Fruit fly (Drosophila melanogaster): Measurements from ENCODE around the gene CG9953.
A peak's percentile ranks its signal among the peaks of the same experiment; 100 is the strongest.

CG9953 gene

dm6 chr3L:6980553-6980952 is 11.1 kb downstream of the CG9953 start:
- no peak for TF ChIP-seq Ets98B (GFP tag; IDR thresholded peaks at IDR 0.05)
- TF ChIP-seq CG13204 (GFP tag; optimal IDR thresholded peaks at IDR 0.05) = no peak
- TF ChIP-seq CG10348 (GFP tag; IDR thresholded peaks at IDR 0.05) = no peak
- no peak for TF ChIP-seq fd96Ca (GFP tag; IDR thresholded peaks at IDR 0.05)
- no peak for TF ChIP-seq CG15710 (tag; optimal IDR thresholded peaks at IDR 0.05)
- TF ChIP-seq EcR (GFP tag; optimal IDR thresholded peaks at IDR 0.05) = no peak
- no peak for TF ChIP-seq CG32121 (GFP tag; IDR thresholded peaks at IDR 0.05)

- TF ChIP-seq CG13204 (GFP tag; optimal IDR thresholded peaks at IDR 0.05) (peak; percentile 21), Ets98B (GFP tag; IDR thresholded peaks at IDR 0.05) (no peak)
Measured at dm6 chr3L:6981109-6981741, 11.8 kb downstream of the CG9953 start.

- TF ChIP-seq CG9948 (tag; optimal IDR thresholded peaks at IDR 0.05) = no peak
- peak; percentile 14 for TF ChIP-seq CG14655 (GFP tag; optimal IDR thresholded peaks at IDR 0.05)
Measured at dm6 chr3L:6981823-6982222, 12.4 kb downstream of the CG9953 start.

- TF ChIP-seq CG9948 (tag; optimal IDR thresholded peaks at IDR 0.05) (no peak), Pif1A (GFP tag; optimal IDR thresholded peaks at IDR 0.05) (no peak), Ets98B (GFP tag; IDR thresholded peaks at IDR 0.05) (no peak), CG8301 (tag; optimal IDR thresholded peaks at IDR 0.05) (no peak), Pif1B (GFP tag; optimal IDR thresholded peaks at IDR 0.05) (no peak), CG15710 (tag; optimal IDR thresholded peaks at IDR 0.05) (no peak), EcR (GFP tag; optimal IDR thresholded peaks at IDR 0.05) (no peak), CG17806 (tag; optimal IDR thresholded peaks at IDR 0.05) (no peak), fd96Ca (GFP tag; IDR thresholded peaks at IDR 0.05) (no peak), CG8159 (tag; optimal IDR thresholded peaks at IDR 0.05) (no peak), CG14655 (GFP tag; optimal IDR thresholded peaks at IDR 0.05) (no peak), CG12605 (GFP tag; IDR thresholded peaks at IDR 0.05) (no peak), D1 (tag; optimal IDR thresholded peaks at IDR 0.05) (no peak), CG13204 (GFP tag; optimal IDR thresholded peaks at IDR 0.05) (no peak), rn (GFP tag; IDR thresholded peaks at IDR 0.05) (no peak), gl (tag; optimal IDR thresholded peaks at IDR 0.05) (no peak), Snoo (tag; optimal IDR thresholded peaks at IDR 0.05) (no peak)
Measured at dm6 chr3L:6984486-6984885, 15.0 kb downstream of the CG9953 start, which contains the start of the genes CG32388 and CG43439. TSS of gene CG32388 (minus strand) at chr3L:6984586. TSS of gene CG43439 (minus strand) at chr3L:6984586.

DNA sequence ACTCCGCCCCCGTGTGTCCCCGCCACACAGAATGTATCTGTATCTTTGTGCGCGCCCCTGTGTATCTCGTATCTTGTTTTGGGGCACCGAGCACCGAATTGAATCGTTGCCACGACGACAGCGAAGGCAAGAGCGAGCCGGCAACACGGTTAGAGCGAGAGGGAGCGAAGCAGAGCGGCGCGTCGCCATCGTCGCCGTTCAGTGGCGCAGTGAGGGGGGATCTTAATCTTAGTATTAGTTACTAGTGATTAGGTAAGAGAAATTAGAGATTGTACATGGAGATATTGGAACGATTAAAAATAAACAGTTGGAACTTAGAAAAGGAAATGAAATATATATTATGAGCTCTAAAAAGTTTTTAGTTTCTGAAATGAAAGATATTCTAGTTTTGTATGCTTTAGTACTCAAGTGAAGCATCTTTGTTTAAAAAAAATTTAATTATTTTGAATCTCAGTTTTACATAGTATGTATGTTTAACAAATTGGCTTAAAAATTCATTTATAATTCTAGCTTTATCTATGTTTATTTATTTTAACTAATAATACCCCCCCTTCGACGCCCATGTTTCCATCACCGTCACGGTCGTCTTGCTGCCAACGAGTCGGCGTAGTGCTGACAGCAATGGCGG is 19.6 kb downstream of the CG9953 start:
- TF ChIP-seq CG15710 (tag; optimal IDR thresholded peaks at IDR 0.05) (peak; percentile 76), CG14655 (GFP tag; optimal IDR thresholded peaks at IDR 0.05) (peak; percentile 92), CG12605 (GFP tag; IDR thresholded peaks at IDR 0.05) (no peak), Snoo (tag; optimal IDR thresholded peaks at IDR 0.05) (peak; percentile 76), fd96Ca (GFP tag; IDR thresholded peaks at IDR 0.05) (peak; percentile 63; the same call in 1 of the 3 replicates), CG9948 (tag; optimal IDR thresholded peaks at IDR 0.05) (peak; percentile 76), CG4496 (GFP tag; IDR thresholded peaks at IDR 0.05) (0 out of 3 replicates have a peak, but pooled peaks have one; percentile 28), CG8301 (tag; optimal IDR thresholded peaks at IDR 0.05) (peak; percentile 81), CG32121 (GFP tag; IDR thresholded peaks at IDR 0.05) (peak; percentile 78), Pif1B (GFP tag; optimal IDR thresholded peaks at IDR 0.05) (peak; percentile 51), CG10348 (GFP tag; IDR thresholded peaks at IDR 0.05) (0 out of 2 replicates have a peak, but pooled peaks have one; percentile 6), gl (tag; optimal IDR thresholded peaks at IDR 0.05) (peak; percentile 13), CG34367 (tag; optimal IDR thresholded peaks at IDR 0.05) (peak; percentile 30), CG17806 (tag; optimal IDR thresholded peaks at IDR 0.05) (peak; percentile 67), D1 (tag; optimal IDR thresholded peaks at IDR 0.05) (peak; percentile 53), Ets98B (GFP tag; IDR thresholded peaks at IDR 0.05) (peak; percentile 57), Pif1A (GFP tag; optimal IDR thresholded peaks at IDR 0.05) (peak; percentile 43), CG8159 (tag; optimal IDR thresholded peaks at IDR 0.05) (peak; percentile 91), EcR (GFP tag; optimal IDR thresholded peaks at IDR 0.05) (no peak), CG13204 (GFP tag; optimal IDR thresholded peaks at IDR 0.05) (peak; percentile 63), rn (GFP tag; IDR thresholded peaks at IDR 0.05) (0 out of 2 replicates have a peak, but pooled peaks have one; percentile 19)

- no peak for TF ChIP-seq CG12605 (GFP tag; IDR thresholded peaks at IDR 0.05)
- TF ChIP-seq CG17806 (tag; optimal IDR thresholded peaks at IDR 0.05) = no peak
- TF ChIP-seq Pif1A (GFP tag; optimal IDR thresholded peaks at IDR 0.05) = no peak
- TF ChIP-seq rn (GFP tag; IDR thresholded peaks at IDR 0.05) = no peak
- TF ChIP-seq CG14655 (GFP tag; optimal IDR thresholded peaks at IDR 0.05) = no peak
- TF ChIP-seq CG32121 (GFP tag; IDR thresholded peaks at IDR 0.05) = no peak
- no peak for TF ChIP-seq CG8159 (tag; optimal IDR thresholded peaks at IDR 0.05)
- no peak for TF ChIP-seq CG4496 (GFP tag; IDR thresholded peaks at IDR 0.05)
- no peak for TF ChIP-seq gl (tag; optimal IDR thresholded peaks at IDR 0.05)
- no peak for TF ChIP-seq D1 (tag; optimal IDR thresholded peaks at IDR 0.05)
- no peak for TF ChIP-seq Ets98B (GFP tag; IDR thresholded peaks at IDR 0.05)
- no peak for TF ChIP-seq Pif1B (GFP tag; optimal IDR thresholded peaks at IDR 0.05)
- no peak for TF ChIP-seq CG9948 (tag; optimal IDR thresholded peaks at IDR 0.05)
- TF ChIP-seq CG13204 (GFP tag; optimal IDR thresholded peaks at IDR 0.05) = no peak
Measured at dm6 chr3L:6990288-6990687, 20.8 kb downstream of the CG9953 start, which contains the start of gene bin. TSS of gene bin (plus strand) at chr3L:6990622.

Data from whole organism, pupa.